Fruit fly (Drosophila melanogaster): ENCODE results near the gene PIG-Wa.

DNA sequence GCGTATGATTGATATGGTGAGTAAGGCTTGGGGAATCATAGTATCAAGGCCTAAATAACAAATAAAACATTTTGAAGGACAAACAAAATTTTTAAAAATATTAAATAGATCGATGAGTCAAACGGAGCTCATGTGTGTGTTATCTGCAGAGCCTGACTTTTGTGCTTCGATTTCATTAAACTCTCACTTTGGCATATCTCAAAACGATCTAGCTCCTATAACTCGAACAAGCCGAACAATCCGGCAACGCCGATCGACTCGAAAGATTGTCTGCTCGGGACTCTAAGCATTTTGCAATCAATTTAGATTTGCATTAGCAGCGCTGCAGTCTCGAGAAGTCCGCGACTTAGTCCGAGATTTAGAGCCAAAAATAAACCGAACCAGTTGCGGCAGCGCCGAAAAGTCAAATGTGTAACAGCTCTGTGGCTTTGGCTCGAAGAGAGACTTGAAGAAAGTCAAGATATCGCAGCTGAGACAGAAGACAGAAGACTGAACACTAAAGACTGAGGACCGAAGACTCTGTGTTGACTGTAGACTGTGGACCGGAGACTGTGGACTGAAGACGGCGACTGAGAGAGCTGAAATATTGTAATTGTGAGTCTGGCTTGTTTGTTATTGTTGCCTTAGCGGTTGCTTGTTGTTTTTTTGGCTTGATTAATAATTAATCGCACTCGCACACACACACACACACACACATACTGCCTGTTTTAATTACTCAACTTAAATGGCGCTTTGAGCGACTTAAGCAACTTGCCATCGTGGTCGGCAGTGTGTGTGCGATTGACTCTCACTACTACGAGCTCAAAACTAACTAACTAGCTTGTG is 44.6 kb downstream of the PIG-Wa start:
- TF ChIP-seq CG8159 (tag; optimal IDR thresholded peaks at IDR 0.05) (no peak), CG32121 (GFP tag; IDR thresholded peaks at IDR 0.05) (no peak), fd96Ca (GFP tag; IDR thresholded peaks at IDR 0.05) (no peak; the same call in 2 of the 3 replicates), EcR (GFP tag; optimal IDR thresholded peaks at IDR 0.05) (no peak), gl (tag; optimal IDR thresholded peaks at IDR 0.05) (no peak), CG8301 (tag; optimal IDR thresholded peaks at IDR 0.05) (peak; percentile 46)
